Fruit fly (Drosophila melanogaster) whole organism, embryonic: ENCODE data around the gene Syx4.

Experiments used
- Awh ChIP-seq: fragments of 200-800 bp; sonication (Bioruptor generic); IDR thresholded peaks from 2 replicates; pipeline ENCODE4, ENCODE4 v1.3.6; 2022; ENCODE audit warnings: missing biosample characterization, missing genetic modification characterization
- CG11504 ChIP-seq: fragments of 200-800 bp; sonication (Bioruptor generic); optimal IDR thresholded peaks from 3 replicates; lab custom pipeline; 2019; ENCODE audit warnings: missing biosample characterization, mild to moderate bottlenecking, missing genetic modification characterization, moderate library complexity
- CG13296 ChIP-seq: fragments of 200-800 bp; sonication (Bioruptor generic); optimal IDR thresholded peaks from 3 replicates; lab custom pipeline; 2018; ENCODE audit warnings: missing biosample characterization, mild to moderate bottlenecking, missing genetic modification characterization
- CG14667 ChIP-seq: fragments of 200-800 bp; sonication (Bioruptor generic); IDR thresholded peaks from 2 replicates; pipeline ENCODE4 v1.3.6; 2022; ENCODE audit warnings: missing biosample characterization, missing genetic modification characterization
- CG15479 ChIP-seq: fragments of 200-800 bp; sonication (Bioruptor generic); optimal IDR thresholded peaks from 3 replicates; lab custom pipeline; 2019; ENCODE audit warnings: missing biosample characterization, mild to moderate bottlenecking, missing genetic modification characterization, moderate library complexity
- CG1603 ChIP-seq: fragments of 200-800 bp; sonication (Bioruptor generic); optimal IDR thresholded peaks from 2 replicates; lab custom pipeline; 2019; ENCODE audit warnings: missing biosample characterization, mild to moderate bottlenecking, missing genetic modification characterization, moderate library complexity
- CG17829 ChIP-seq: fragments of 200-800 bp; optimal IDR thresholded peaks from 2 replicates; lab custom pipeline; 2019; ENCODE audit warnings: missing biosample characterization, mild to moderate bottlenecking, missing genetic modification characterization, moderate library complexity
- CG1792 ChIP-seq: fragments of 200-800 bp; sonication (Bioruptor generic); optimal IDR thresholded peaks from 2 replicates; lab custom pipeline; 2016; ENCODE audit warnings: missing biosample characterization, missing genetic modification characterization
- CG18599 ChIP-seq: fragments of 200-800 bp; sonication (Bioruptor generic); optimal IDR thresholded peaks from 3 replicates; lab custom pipeline; 2017; ENCODE audit warnings: missing biosample characterization, missing genetic modification characterization, mild to moderate bottlenecking, moderate library complexity, missing genetic modification reagents
- CG18764 ChIP-seq: fragments of 200-800 bp; sonication (Bioruptor generic); optimal IDR thresholded peaks from 3 replicates; lab custom pipeline; 2016; ENCODE audit warnings: missing biosample characterization, missing genetic modification characterization
- CG2199 ChIP-seq: fragments of 200-800 bp; sonication (Bioruptor generic); IDR thresholded peaks from 3 replicates; pipeline ENCODE4 v1.3.6; 2022; ENCODE audit warnings: missing biosample characterization, missing genetic modification characterization
- CG3281 ChIP-seq: fragments of 200-800 bp; sonication (Bioruptor generic); optimal IDR thresholded peaks from 3 replicates; lab custom pipeline; 2017; ENCODE audit warnings: missing biosample characterization, mild to moderate bottlenecking, missing genetic modification characterization
- CG34376 ChIP-seq: fragments of 200-800 bp; sonication (Bioruptor generic); optimal IDR thresholded peaks from 2 replicates; lab custom pipeline; 2018; ENCODE audit warnings: missing biosample characterization, mild to moderate bottlenecking, missing genetic modification characterization
- CG3847 ChIP-seq: fragments of 200-800 bp; sonication (Bioruptor generic); IDR thresholded peaks from 2 replicates; pipeline ENCODE4 v1.3.6; 2022; ENCODE audit warnings: missing biosample characterization, missing genetic modification characterization
- CG6683 ChIP-seq: fragments of 200-800 bp; sonication (Bioruptor generic); optimal IDR thresholded peaks from 2 replicates; lab custom pipeline; 2017; ENCODE audit warnings: missing biosample characterization, mild to moderate bottlenecking, missing genetic modification characterization, missing genetic modification reagents
- CG9215 ChIP-seq: fragments of 200-800 bp; sonication (Bioruptor generic); IDR thresholded peaks from 2 replicates; pipeline ENCODE4 v1.3.6; 2022; ENCODE audit warnings: missing biosample characterization, missing genetic modification characterization
- CG9797 ChIP-seq: fragments of 200-800 bp; sonication (Bioruptor generic); optimal IDR thresholded peaks from 3 replicates; lab custom pipeline; 2018; ENCODE audit warnings: missing biosample characterization, mild to moderate bottlenecking, missing genetic modification characterization
- Dad ChIP-seq: fragments of 200-800 bp; sonication (Bioruptor generic); optimal IDR thresholded peaks from 3 replicates; lab custom pipeline; 2016; ENCODE audit warnings: missing biosample characterization, missing genetic modification characterization
- Fer1 ChIP-seq: fragments of 200-800 bp; sonication (Bioruptor generic); optimal IDR thresholded peaks from 2 replicates; lab custom pipeline; 2017; ENCODE audit warnings: missing biosample characterization, mild to moderate bottlenecking, missing genetic modification characterization
- HHEX ChIP-seq: fragments of 200-800 bp; sonication (Bioruptor generic); optimal IDR thresholded peaks from 3 replicates; lab custom pipeline; 2017; ENCODE audit warnings: missing biosample characterization, mild to moderate bottlenecking, missing genetic modification characterization, missing genetic modification reagents
- HLH4C ChIP-seq: fragments of 200-800 bp; sonication (Bioruptor generic); IDR thresholded peaks from 3 replicates; pipeline ENCODE4 v1.3.6; 2022; ENCODE audit warnings: missing biosample characterization, missing genetic modification characterization; ENCODE audit not compliant: partially characterized antibody
- Hr51 ChIP-seq, 2 experiments: fragments of 200-800 bp; sonication (Bioruptor generic); optimal IDR thresholded peaks; 2 replicates in 1 of 2; 3 replicates in 1 of 2; lab custom pipeline; 2016 to 2018; ENCODE audit warnings: missing biosample characterization in 2 of 2, missing genetic modification characterization in 2 of 2, mild to moderate bottlenecking in 1 of 2, moderate library complexity in 1 of 2
- Hr78 ChIP-seq, 2 experiments: fragments of 200-800 bp in 1 of 2; fragments of >200 bp in 1 of 2; sonication (Bioruptor generic) in 1 of 2; optimal IDR thresholded peaks; 2 replicates each; lab custom pipeline; 2017 to 2019; ENCODE audit warnings: missing biosample characterization in 2 of 2, missing genetic modification characterization in 2 of 2, mild to moderate bottlenecking in 1 of 2, moderate library complexity in 1 of 2
- MBD-R2 ChIP-seq: fragments of 200-800 bp; sonication (Bioruptor generic); IDR thresholded peaks from 2 replicates; pipeline ENCODE4 v1.3.6; 2022; ENCODE audit warnings: missing biosample characterization, missing genetic modification characterization
- Opbp ChIP-seq: fragments of 200-800 bp; sonication (Bioruptor generic); IDR thresholded peaks from 3 replicates; pipeline ENCODE4 v1.3.6; 2022; ENCODE audit warnings: missing biosample characterization, missing genetic modification characterization; ENCODE audit not compliant: partially characterized antibody
- Ssrp ChIP-seq: fragments of 200-800 bp; sonication (Bioruptor generic); optimal IDR thresholded peaks from 2 replicates; lab custom pipeline; 2018; ENCODE audit warnings: missing biosample characterization, mild to moderate bottlenecking, missing genetic modification characterization, moderate library complexity
- Tbp ChIP-seq: fragments of >200 bp; optimal IDR thresholded peaks from 2 replicates; lab custom pipeline; 2018; ENCODE audit warnings: missing biosample characterization, missing genetic modification characterization
- YL-1 ChIP-seq: fragments of 200-800 bp; sonication (Bioruptor generic); optimal IDR thresholded peaks from 3 replicates; lab custom pipeline; 2017; ENCODE audit warnings: missing biosample characterization, mild to moderate bottlenecking, missing genetic modification characterization
- amos ChIP-seq: fragments of 200-800 bp; sonication (Bioruptor generic); IDR thresholded peaks from 2 replicates; pipeline ENCODE4 v1.3.6; 2022; ENCODE audit warnings: missing biosample characterization, missing genetic modification characterization; ENCODE audit not compliant: partially characterized antibody
- cg ChIP-seq: fragments of 200-800 bp; sonication (Bioruptor generic); optimal IDR thresholded peaks from 3 replicates; lab custom pipeline; 2019; ENCODE audit warnings: missing biosample characterization, mild to moderate bottlenecking, missing genetic modification characterization, moderate library complexity
- croc ChIP-seq: fragments of 200-800 bp; sonication (Bioruptor generic); conservative IDR thresholded peaks from 3 replicates; pipeline ENCODE4 v1.3.6; 2022; ENCODE audit warnings: missing biosample characterization, missing genetic modification characterization
- gfzf ChIP-seq: fragments of 200-800 bp; sonication (Bioruptor generic); optimal IDR thresholded peaks from 2 replicates; lab custom pipeline; 2016; ENCODE audit warnings: missing biosample characterization, mild to moderate bottlenecking, missing genetic modification characterization, moderate library complexity
- gsb-n ChIP-seq: fragments of 200-800 bp; sonication (Bioruptor generic); optimal IDR thresholded peaks from 3 replicates; lab custom pipeline; 2018; ENCODE audit warnings: missing biosample characterization, mild to moderate bottlenecking, missing genetic modification characterization
- lab ChIP-seq: fragments of 200-800 bp; sonication (Bioruptor generic); optimal IDR thresholded peaks from 3 replicates; lab custom pipeline; 2017; ENCODE audit warnings: missing biosample characterization, missing genetic modification characterization, mild to moderate bottlenecking, moderate library complexity, missing genetic modification reagents
- lbe ChIP-seq: fragments of 200-800 bp; sonication (Bioruptor generic); optimal IDR thresholded peaks from 2 replicates; lab custom pipeline; 2016; ENCODE audit warnings: missing biosample characterization, mild to moderate bottlenecking, missing genetic modification characterization
- mam ChIP-seq: fragments of 200-800 bp; sonication (Bioruptor generic); optimal IDR thresholded peaks from 3 replicates; lab custom pipeline; 2016; ENCODE audit warnings: missing biosample characterization, missing genetic modification characterization
- nau ChIP-seq: fragments of 200-800 bp; sonication (Bioruptor generic); optimal IDR thresholded peaks from 3 replicates; lab custom pipeline; 2017; ENCODE audit warnings: missing biosample characterization, mild to moderate bottlenecking, missing genetic modification characterization, missing genetic modification reagents
- org-1 ChIP-seq: fragments of 200-800 bp; sonication (Bioruptor generic); optimal IDR thresholded peaks from 2 replicates; lab custom pipeline; 2017; ENCODE audit warnings: missing biosample characterization, missing genetic modification characterization
- pb ChIP-seq: fragments of 200-800 bp; sonication (Bioruptor generic); optimal IDR thresholded peaks from 3 replicates; lab custom pipeline; 2016; ENCODE audit warnings: missing biosample characterization, missing genetic modification characterization
- pfk ChIP-seq: fragments of 200-800 bp; sonication (Bioruptor generic); optimal IDR thresholded peaks from 2 replicates; lab custom pipeline; 2018; ENCODE audit warnings: missing biosample characterization, mild to moderate bottlenecking, missing genetic modification characterization, moderate library complexity
- psq ChIP-seq: fragments of 200-800 bp; sonication (Bioruptor generic); optimal IDR thresholded peaks from 2 replicates; lab custom pipeline; 2017; ENCODE audit warnings: missing biosample characterization, missing genetic modification characterization
- ranshi ChIP-seq: fragments of 200-800 bp; sonication (Bioruptor generic); IDR thresholded peaks from 2 replicates; pipeline ENCODE4 v1.3.6; 2022; ENCODE audit warnings: missing biosample characterization, missing genetic modification characterization
- row ChIP-seq: fragments of 200-800 bp; sonication (Bioruptor generic); IDR thresholded peaks from 3 replicates; pipeline ENCODE4 v1.3.6; 2022; ENCODE audit warnings: missing biosample characterization, missing genetic modification characterization
- scrt ChIP-seq: fragments of 200-800 bp; sonication (Bioruptor generic); optimal IDR thresholded peaks from 2 replicates; lab custom pipeline; 2018; ENCODE audit warnings: missing biosample characterization, mild to moderate bottlenecking, missing genetic modification characterization, moderate library complexity
- shn ChIP-seq: fragments of 200-800 bp; sonication (Bioruptor generic); optimal IDR thresholded peaks from 3 replicates; lab custom pipeline; 2016; ENCODE audit warnings: missing biosample characterization, missing genetic modification characterization
- tgo ChIP-seq: fragments of 200-800 bp; sonication (Bioruptor generic); IDR thresholded peaks from 3 replicates; pipeline ENCODE4 v1.3.6; 2022; ENCODE audit warnings: missing biosample characterization, missing genetic modification characterization
- trem ChIP-seq: fragments of 200-800 bp; optimal IDR thresholded peaks from 3 replicates; lab custom pipeline; 2019; ENCODE audit warnings: missing biosample characterization, mild to moderate bottlenecking, missing genetic modification characterization, moderate library complexity
- trh ChIP-seq: fragments of 200-800 bp; sonication (Bioruptor generic); optimal IDR thresholded peaks from 2 replicates; lab custom pipeline; 2016; ENCODE audit warnings: missing biosample characterization, missing genetic modification characterization
- unpg ChIP-seq: fragments of 200-800 bp; sonication (Bioruptor generic); optimal IDR thresholded peaks from 3 replicates; lab custom pipeline; 2018; ENCODE audit warnings: missing biosample characterization, mild to moderate bottlenecking, missing genetic modification characterization, moderate library complexity
- vfl ChIP-seq: fragments of 200-800 bp; sonication (Bioruptor generic); optimal IDR thresholded peaks from 2 replicates; lab custom pipeline; 2016; ENCODE audit warnings: missing biosample characterization, missing genetic modification characterization

The Syx4 gene

dm6 chrX:2743020-2743419 is 856 bp downstream of the Syx4 start (continued):
- TF ChIP-seq CG15479 (GFP tag; lab: Kevin White, UChicago) (no peak), Tbp (GFP tag; lab: Kevin White, UChicago) (no peak), CG11504 (tag; lab: Kevin White, UChicago) (peak; percentile 80), CG3281 (GFP tag; lab: Kevin White, UChicago) (peak; percentile 86), scrt (GFP tag; lab: Kevin White, UChicago) (peak; percentile 63), CG18599 (peak; percentile 92), CG34376 (GFP tag; lab: Kevin White, UChicago) (no peak), CG1603 (tag; lab: Kevin White, UChicago) (peak; percentile 20), shn (peak; percentile 57), CG3847 (GFP tag; lab: Robert Waterston, UW) (peak; percentile 90), tgo (GFP tag; lab: Robert Waterston, UW) (peak; percentile 87), YL-1 (GFP tag; lab: Kevin White, UChicago) (no peak), ranshi (GFP tag; lab: Robert Waterston, UW) (peak; percentile 84), trh (GFP tag; lab: Kevin White, UChicago) (peak; percentile 27), HHEX (GFP tag; lab: Kevin White, UChicago) (peak; percentile 82), Fer1 (GFP tag; lab: Kevin White, UChicago) (peak; percentile 86), CG18764 (GFP tag; lab: Kevin White, UChicago) (peak; percentile 32), nau (peak; percentile 66), org-1 (GFP tag; lab: Kevin White, UChicago) (peak; percentile 69), HLH4C (GFP tag; lab: Robert Waterston, UW) (no peak), cg (no peak), Opbp (no peak), CG14667 (GFP tag; lab: Robert Waterston, UW) (peak; percentile 76), lbe (GFP tag; lab: Kevin White, UChicago) (no peak), gfzf (GFP tag; lab: Kevin White, UChicago) (no peak), Ssrp (peak; percentile 31), CG9215 (GFP tag; lab: Robert Waterston, UW) (peak; percentile 81), Awh (GFP tag; lab: Robert Waterston, UW) (peak; percentile 74), unpg (GFP tag; lab: Kevin White, UChicago) (peak; percentile 80), mam (GFP tag; lab: Kevin White, UChicago) (peak; percentile 88), CG9797 (GFP tag; lab: Kevin White, UChicago) (no peak), CG17829 (no peak), vfl (GFP tag; lab: Kevin White, UChicago) (peak; percentile 87), CG6683 (GFP tag; lab: Kevin White, UChicago) (peak; percentile 56), pb (GFP tag; lab: Kevin White, UChicago) (peak; percentile 53), Hr51 (GFP tag; optimal IDR thresholded peaks at IDR 0.05; lab: Kevin White, UChicago) (peak; percentile 73 to 81), CG1792 (GFP tag; lab: Kevin White, UChicago) (peak; percentile 80), gsb-n (no peak), trem (tag; lab: Kevin White, UChicago) (no peak), pfk (GFP tag; lab: Kevin White, UChicago) (no peak), lab (GFP tag; lab: Kevin White, UChicago) (peak; percentile 95), psq (GFP tag; lab: Kevin White, UChicago) (no peak), Dad (GFP tag; lab: Kevin White, UChicago) (peak; percentile 72), Hr78 (GFP tag; optimal IDR thresholded peaks at IDR 0.05; lab: Kevin White, UChicago) (no peak), CG2199 (no peak), amos (GFP tag; lab: Robert Waterston, UW) (no peak), CG13296 (GFP tag; lab: Kevin White, UChicago) (peak; percentile 78), croc (GFP tag; lab: Robert Waterston, UW) (peak; percentile 31; the same call in 1 of the 3 replicates), row (GFP tag; lab: Robert Waterston, UW) (peak; percentile 93), MBD-R2 (peak; percentile 85)
